Fruit fly (Drosophila melanogaster): ENCODE measurements around the gene kek2.

kek2 gene

dm6 chr2L:11581617-11582254 is at the start of gene kek2:
Gene kek2 (plus strand): TSS chr2L:11581937.
- no peak for TF ChIP-seq noc (tag; optimal IDR thresholded peaks at IDR 0.05)

dm6 chr2L:11535845-11536244 is 45.9 kb upstream of the kek2 start, which contains the start of gene CG43438:
Gene CG43438 (plus strand): TSS chr2L:11536145.
- TF ChIP-seq noc (tag; optimal IDR thresholded peaks at IDR 0.05): no peak

dm6 chr2L:11553825-11554224 is 27.9 kb upstream of the kek2 start:
- TF ChIP-seq noc (tag; optimal IDR thresholded peaks at IDR 0.05): no peak

- TF ChIP-seq noc (tag; optimal IDR thresholded peaks at IDR 0.05): no peak
Observed at dm6 chr2L:11586733-11587132, 5.0 kb downstream of the kek2 start, which contains the start of gene Mst33A. Gene Mst33A (minus strand): TSS chr2L:11586833.

dm6 chr2L:11589064-11589463 is 7.3 kb downstream of the kek2 start:
- no peak for TF ChIP-seq noc (tag; optimal IDR thresholded peaks at IDR 0.05)

dm6 chr2L:11591578-11591977 is 9.8 kb downstream of the kek2 start, which contains the start of gene Acp33A:
Gene Acp33A (minus strand): TSS chr2L:11591678.
- TF ChIP-seq noc (tag; optimal IDR thresholded peaks at IDR 0.05): no peak

dm6 chr2L:11611672-11612071 is 29.9 kb downstream of the kek2 start, which contains the start of gene spag4:
Gene spag4 (minus strand): TSS chr2L:11611772.
- no peak for TF ChIP-seq noc (tag; optimal IDR thresholded peaks at IDR 0.05)

dm6 chr2L:11624190-11624589 is 42.5 kb downstream of the kek2 start:
- TF ChIP-seq noc (tag; optimal IDR thresholded peaks at IDR 0.05): no peak

- TF ChIP-seq noc (tag; optimal IDR thresholded peaks at IDR 0.05): no peak
Observed at dm6 chr2L:11628292-11628691, 46.6 kb downstream of the kek2 start.

- TF ChIP-seq noc (tag; optimal IDR thresholded peaks at IDR 0.05): no peak
Observed at dm6 chr2L:11648739-11649138, 67.0 kb downstream of the kek2 start, which contains the start of gene CG6614. Gene CG6614 (minus strand): TSS chr2L:11648839.

dm6 chr2L:11651910-11652498 is 70.3 kb downstream of the kek2 start, which contains the start of the genes CG12307 and CG4983:
Gene CG12307 (minus strand): TSS chr2L:11652010.
Gene CG4983 (plus strand): TSS chr2L:11652448.
- TF ChIP-seq noc (tag; optimal IDR thresholded peaks at IDR 0.05): no peak

- no peak for TF ChIP-seq noc (tag; optimal IDR thresholded peaks at IDR 0.05)
Observed at dm6 chr2L:11657110-11657509, 75.4 kb downstream of the kek2 start, which contains the start of gene CG43167. Gene CG43167 (plus strand): TSS chr2L:11657410.

- TF ChIP-seq noc (tag; optimal IDR thresholded peaks at IDR 0.05): no peak
Observed at dm6 chr2L:11662959-11663358, 81.2 kb downstream of the kek2 start, which contains the start of gene CG44477. Gene CG44477 (plus strand): TSS chr2L:11663259.
